Worm (Caenorhabditis elegans): Measurements from ENCODE around the gene C14A4.7.

DNA sequence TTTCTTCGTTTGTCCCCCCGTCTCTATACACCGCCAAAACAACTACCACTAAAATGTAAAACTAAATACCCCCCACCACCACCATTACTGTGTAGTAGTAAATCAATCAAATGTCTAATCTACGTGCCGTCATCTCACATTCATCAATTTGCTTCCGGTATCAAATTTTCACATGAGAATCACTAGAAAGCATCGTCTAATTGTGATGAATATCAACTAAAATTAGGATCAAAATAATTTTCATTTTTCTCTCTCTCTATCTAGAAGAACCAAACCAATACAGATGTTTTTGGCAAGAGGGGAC lies 49.6 kb downstream of the C14A4.7 start:
- TF ChIP-seq T23F11.4 (GFP tag; optimal IDR thresholded peaks at IDR 0.05) (no peak), odd-2 (tag; optimal IDR thresholded peaks at IDR 0.05) (no peak), unc-42 (tag; optimal IDR thresholded peaks at IDR 0.05) (no peak), pax-1 (tag; optimal IDR thresholded peaks at IDR 0.05) (no peak), ama-1 (optimal IDR thresholded peaks at IDR 0.05) (no peak), nhr-11 (tag; optimal IDR thresholded peaks at IDR 0.05) (no peak), hlh-15 (tag; optimal IDR thresholded peaks at IDR 0.05) (no peak), pha-4 (tag; optimal IDR thresholded peaks at IDR 0.05) (no peak), pqm-1 (tag; optimal IDR thresholded peaks at IDR 0.05) (no peak), nfya-1 (tag; optimal IDR thresholded peaks at IDR 0.05) (no peak)

Data from whole organism, late embryonic.